Worm (Caenorhabditis elegans): ENCODE measurements around the gene clec-180.
"Not testable (repeated sequence)": the region's sequence is repeated elsewhere in the genome, so short reads cannot be mapped to it uniquely, and the experiment has no call there.

The clec-180 gene

DNA sequence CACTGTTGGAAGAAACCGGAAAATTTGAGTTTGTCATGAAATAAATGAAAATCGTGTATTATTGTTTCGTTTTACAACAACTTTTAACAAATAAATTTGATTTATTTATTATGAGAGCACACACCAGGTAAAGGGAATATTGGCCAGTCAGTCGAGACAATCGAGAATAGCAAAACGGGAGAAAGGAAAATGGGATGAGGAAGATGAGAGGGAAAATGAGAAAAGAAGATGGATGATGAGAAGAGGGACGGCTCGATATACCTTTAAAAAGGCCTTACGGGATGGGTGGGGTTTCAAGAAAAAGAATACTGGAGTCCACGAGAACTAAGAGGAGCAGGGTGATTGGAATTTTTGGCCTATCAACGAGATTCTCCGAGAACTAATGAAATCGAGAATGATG lies 10.0 kb upstream of the clec-180 start:
- TF ChIP-seq nhr-237 (tag; optimal IDR thresholded peaks at IDR 0.05) (no peak), mab-5 (tag; optimal IDR thresholded peaks at IDR 0.05) (no peak), lsy-2 (tag; optimal IDR thresholded peaks at IDR 0.05) (no peak), elt-3 (tag; optimal IDR thresholded peaks at IDR 0.05) (no peak), snpc-4 (tag; optimal IDR thresholded peaks at IDR 0.05) (no peak), ceh-43 (GFP tag; optimal IDR thresholded peaks at IDR 0.05) (no peak), zip-8 (tag; optimal IDR thresholded peaks at IDR 0.05) (no peak), ces-1 (GFP tag; optimal IDR thresholded peaks at IDR 0.05) (no peak)

DNA sequence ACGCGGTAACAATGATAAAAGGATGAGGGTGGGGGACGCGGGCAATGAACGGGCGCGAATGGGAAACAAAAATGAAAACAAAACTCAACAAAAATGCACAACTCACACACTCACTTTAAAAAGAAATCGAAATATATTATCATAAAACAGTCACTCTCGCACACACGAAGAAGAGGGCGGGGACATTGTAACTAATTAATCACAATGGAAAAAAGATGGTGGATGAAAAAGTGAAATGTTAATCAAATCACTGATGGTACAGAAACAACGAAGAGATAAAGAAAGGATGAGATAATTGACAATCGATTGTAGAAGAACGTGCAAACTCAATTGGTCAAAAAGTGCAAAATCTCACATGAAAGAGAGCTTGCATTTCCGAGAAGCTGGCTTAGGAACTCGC lies 9.5 kb upstream of the clec-180 start:
- TF ChIP-seq hlh-1 (tag; optimal IDR thresholded peaks at IDR 0.05) (no peak), sptf-1 (tag; optimal IDR thresholded peaks at IDR 0.05) (no peak), tbx-8 (GFP tag; optimal IDR thresholded peaks at IDR 0.05) (no peak), nhr-237 (tag; optimal IDR thresholded peaks at IDR 0.05) (no peak), sem-2 (GFP tag; optimal IDR thresholded peaks at IDR 0.05) (no peak), flh-1 (GFP tag; optimal IDR thresholded peaks at IDR 0.05) (no peak), ceh-83 (GFP tag; optimal IDR thresholded peaks at IDR 0.05) (no peak), ztf-11 (tag; optimal IDR thresholded peaks at IDR 0.05) (no peak), nhr-2 (tag; optimal IDR thresholded peaks at IDR 0.05) (no peak), mab-5 (tag; optimal IDR thresholded peaks at IDR 0.05) (no peak), mls-2 (tag; optimal IDR thresholded peaks at IDR 0.05) (no peak), blmp-1 (tag; optimal IDR thresholded peaks at IDR 0.05) (no peak), unc-39 (tag; optimal IDR thresholded peaks at IDR 0.05) (no peak), elt-1 (tag; optimal IDR thresholded peaks at IDR 0.05; ENCODE audit: borderline replicate concordance, insufficient read depth) (no peak), ceh-43 (GFP tag; optimal IDR thresholded peaks at IDR 0.05) (no peak), ham-2 (GFP tag; optimal IDR thresholded peaks at IDR 0.05) (no peak), M03D4.4 (tag; optimal IDR thresholded peaks at IDR 0.05) (no peak), lin-32 (GFP tag; optimal IDR thresholded peaks at IDR 0.05) (no peak)

DNA sequence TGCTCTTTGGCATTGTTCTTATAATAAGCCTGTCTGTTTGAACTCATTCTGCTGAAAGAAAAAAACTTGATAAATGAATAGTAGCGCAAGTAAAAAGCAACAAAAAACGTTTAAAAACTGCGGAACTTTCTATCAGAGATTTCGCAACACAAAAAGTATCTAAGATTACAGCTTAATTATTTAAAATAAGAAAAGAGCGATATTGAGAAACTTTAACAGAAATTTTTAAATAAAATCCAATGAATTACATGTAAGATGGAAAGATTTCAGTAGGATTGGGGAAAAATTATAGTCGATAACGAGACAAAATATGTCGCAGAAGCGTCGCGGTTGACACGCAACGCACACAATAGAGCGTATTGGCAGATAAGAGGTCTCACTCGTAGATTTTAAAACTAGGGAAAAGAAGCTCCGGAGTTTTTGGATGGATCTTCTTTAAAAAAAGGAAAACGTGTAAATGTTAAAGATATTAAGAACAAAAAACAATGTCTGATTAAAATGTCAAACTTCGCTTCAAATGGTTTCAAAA lies 7.0 kb upstream of the clec-180 start, which contains the start of gene ima-3:
TSS of gene ima-3 (minus strand) at position 51 of the 529 bp plus-strand sequence.
- TF ChIP-seq elt-3 (tag; optimal IDR thresholded peaks at IDR 0.05): no peak
- no peak for TF ChIP-seq pha-4 (tag; optimal IDR thresholded peaks at IDR 0.05)
- TF ChIP-seq drap-1 (GFP tag; optimal IDR thresholded peaks at IDR 0.05): no peak
- TF ChIP-seq nhr-237 (tag; optimal IDR thresholded peaks at IDR 0.05): peak; percentile 52
- TF ChIP-seq ces-1 (GFP tag; optimal IDR thresholded peaks at IDR 0.05): peak; percentile 45
- no peak for TF ChIP-seq mls-2 (tag; optimal IDR thresholded peaks at IDR 0.05)
- TF ChIP-seq mep-1 (tag; optimal IDR thresholded peaks at IDR 0.05): peak; percentile 61
- TF ChIP-seq lsy-2 (tag; optimal IDR thresholded peaks at IDR 0.05): peak; percentile 35
- TF ChIP-seq ceh-39 (tag; optimal IDR thresholded peaks at IDR 0.05): peak; percentile 88

DNA sequence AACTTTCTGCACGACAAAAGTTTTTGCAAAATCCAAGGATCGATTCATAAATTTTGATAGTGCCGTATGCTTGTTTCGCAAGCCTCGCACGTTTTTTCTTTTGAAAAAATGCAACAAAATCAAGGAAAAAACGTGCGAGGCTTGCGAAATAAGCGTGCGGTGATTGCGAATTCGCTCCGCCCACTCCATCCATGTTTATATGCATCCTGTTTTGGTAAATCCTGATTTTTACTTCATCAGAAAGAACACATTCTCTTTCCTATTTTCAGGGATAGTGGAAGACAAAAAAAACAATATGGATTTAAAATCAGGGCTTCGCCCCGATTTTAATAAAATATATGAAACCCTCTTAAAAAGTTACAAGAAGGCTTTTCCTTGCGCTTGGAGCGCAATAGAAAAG lies 4.8 kb upstream of the clec-180 start, which contains the start of gene F32E10.9:
TSS of gene F32E10.9 (minus strand) at position 101 of the 400 bp plus-strand sequence.
- not testable (repeated sequence) for TF ChIP-seq lin-13 (tag; optimal IDR thresholded peaks at IDR 0.05); ham-2 (GFP tag; optimal IDR thresholded peaks at IDR 0.05); drap-1 (GFP tag; optimal IDR thresholded peaks at IDR 0.05)

DNA sequence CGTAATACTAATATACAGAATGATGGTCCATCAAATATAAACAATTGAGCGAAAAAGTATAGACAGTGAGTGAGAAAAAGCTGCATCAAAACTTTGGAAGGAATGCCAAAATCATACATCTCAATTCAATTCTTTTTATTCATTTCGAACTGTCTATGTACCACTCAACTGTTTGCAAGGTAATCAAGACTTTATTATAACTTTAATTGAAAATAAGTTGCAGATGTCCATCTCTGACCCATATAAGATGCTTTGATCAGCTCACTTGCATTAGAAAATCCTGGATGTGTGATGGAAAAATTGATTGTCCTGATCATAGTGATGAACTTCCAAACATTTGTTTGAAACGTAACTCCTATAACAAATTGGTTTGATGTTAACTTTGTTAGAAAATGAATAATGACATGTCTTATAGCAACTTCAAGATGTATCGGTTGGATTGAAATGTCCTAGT lies 1.1 kb upstream of the clec-180 start, which contains the start of gene F32E10.8:
TSS of gene F32E10.8 (plus strand) at position 51 of the 454 bp plus-strand sequence.
- no peak for TF ChIP-seq zip-8 (tag; optimal IDR thresholded peaks at IDR 0.05)
- no peak for TF ChIP-seq ceh-83 (GFP tag; optimal IDR thresholded peaks at IDR 0.05)
- TF ChIP-seq elt-3 (tag; optimal IDR thresholded peaks at IDR 0.05): no peak
- TF ChIP-seq unc-120 (tag; optimal IDR thresholded peaks at IDR 0.05; ENCODE audit: poor library complexity, severe bottlenecking): no peak
- no peak for TF ChIP-seq lin-32 (GFP tag; optimal IDR thresholded peaks at IDR 0.05)
- no peak for TF ChIP-seq ztf-11 (tag; optimal IDR thresholded peaks at IDR 0.05)

DNA sequence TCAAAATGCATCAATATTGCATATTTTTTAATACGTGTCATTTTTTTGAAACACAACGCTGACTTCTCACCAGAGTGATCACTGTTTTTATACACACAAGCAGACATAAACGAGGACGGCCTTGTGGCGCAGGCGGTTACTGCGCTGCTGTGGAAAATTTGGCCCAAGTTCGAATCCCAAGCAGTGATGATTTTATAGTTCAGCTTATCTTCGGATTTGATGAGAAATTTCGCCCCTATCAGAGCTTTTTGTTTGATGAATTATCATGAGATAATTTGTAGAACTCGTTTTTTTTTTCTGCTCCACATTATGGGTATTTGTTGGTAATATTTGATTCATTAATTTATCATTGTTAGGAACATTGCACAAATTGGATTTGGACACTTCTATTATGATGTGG lies 5.3 kb downstream of the clec-180 start:
- TF ChIP-seq pha-4 (tag; optimal IDR thresholded peaks at IDR 0.05): peak; percentile 41
- peak; percentile 97 for TF ChIP-seq M03D4.4 (tag; optimal IDR thresholded peaks at IDR 0.05)
- peak; percentile 93 for TF ChIP-seq bed-3 (GFP tag; optimal IDR thresholded peaks at IDR 0.05)
- TF ChIP-seq lsy-2 (tag; optimal IDR thresholded peaks at IDR 0.05): peak; percentile 57
- TF ChIP-seq elt-1 (tag; optimal IDR thresholded peaks at IDR 0.05; ENCODE audit: borderline replicate concordance, insufficient read depth): peak; percentile 41
- peak; percentile 98 for TF ChIP-seq sptf-1 (tag; optimal IDR thresholded peaks at IDR 0.05)
- no peak for TF ChIP-seq unc-39 (tag; optimal IDR thresholded peaks at IDR 0.05)
- no peak for TF ChIP-seq mab-5 (tag; optimal IDR thresholded peaks at IDR 0.05)
- peak; percentile 88 for TF ChIP-seq mep-1 (tag; optimal IDR thresholded peaks at IDR 0.05)
- peak; percentile 85 for TF ChIP-seq elt-3 (tag; optimal IDR thresholded peaks at IDR 0.05)
- TF ChIP-seq ceh-83 (GFP tag; optimal IDR thresholded peaks at IDR 0.05): peak; percentile 98
- TF ChIP-seq nhr-12 (tag; optimal IDR thresholded peaks at IDR 0.05): no peak
- TF ChIP-seq nhr-2 (tag; optimal IDR thresholded peaks at IDR 0.05): no peak
- TF ChIP-seq snpc-4 (tag; optimal IDR thresholded peaks at IDR 0.05): no peak
- peak; percentile 64 for TF ChIP-seq lin-13 (tag; optimal IDR thresholded peaks at IDR 0.05)
- no peak for TF ChIP-seq ceh-39 (tag; optimal IDR thresholded peaks at IDR 0.05)
- TF ChIP-seq unc-120 (tag; optimal IDR thresholded peaks at IDR 0.05; ENCODE audit: poor library complexity, severe bottlenecking): peak; percentile 96
- TF ChIP-seq blmp-1 (tag; optimal IDR thresholded peaks at IDR 0.05): peak; percentile 8
- peak; percentile 57 for TF ChIP-seq ztf-11 (tag; optimal IDR thresholded peaks at IDR 0.05)
- peak; percentile 76 for TF ChIP-seq nhr-237 (tag; optimal IDR thresholded peaks at IDR 0.05)
- TF ChIP-seq ham-2 (GFP tag; optimal IDR thresholded peaks at IDR 0.05): peak; percentile 98
- TF ChIP-seq mls-2 (tag; optimal IDR thresholded peaks at IDR 0.05): peak; percentile 98
- TF ChIP-seq sem-2 (GFP tag; optimal IDR thresholded peaks at IDR 0.05): peak; percentile 88
- peak; percentile 10 for TF ChIP-seq nhr-76 (tag; optimal IDR thresholded peaks at IDR 0.05)
- TF ChIP-seq hlh-1 (tag; optimal IDR thresholded peaks at IDR 0.05): peak; percentile 7
- peak; percentile 94 for TF ChIP-seq ceh-43 (GFP tag; optimal IDR thresholded peaks at IDR 0.05)
- peak; percentile 84 for TF ChIP-seq flh-1 (GFP tag; optimal IDR thresholded peaks at IDR 0.05)
- peak; percentile 73 for TF ChIP-seq unc-62 (GFP tag; optimal IDR thresholded peaks at IDR 0.05)
- peak; percentile 94 for TF ChIP-seq lin-32 (GFP tag; optimal IDR thresholded peaks at IDR 0.05)
- TF ChIP-seq zip-8 (tag; optimal IDR thresholded peaks at IDR 0.05): no peak
- peak; percentile 98 for TF ChIP-seq drap-1 (GFP tag; optimal IDR thresholded peaks at IDR 0.05)

All from whole organism, mixed stage, embryonic.